Fruit fly (Drosophila melanogaster) whole organism, embryonic: ENCODE measurements around the gene CG6443.

Experiments
- Abd-B ChIP-seq: fragments of 200-800 bp; sonication (Bioruptor generic); optimal IDR thresholded peaks from 2 replicates; lab custom pipeline; 2018; ENCODE audit warnings: missing biosample characterization, mild to moderate bottlenecking, missing genetic modification characterization, moderate library complexity
- Antp ChIP-seq: fragments of 200-800 bp; sonication (Bioruptor generic); optimal IDR thresholded peaks from 3 replicates; lab custom pipeline; 2016; ENCODE audit warnings: missing biosample characterization, missing genetic modification characterization
- Atf-2 ChIP-seq: fragments of 200-800 bp; sonication (Bioruptor generic); optimal IDR thresholded peaks from 2 replicates; lab custom pipeline; 2016; ENCODE audit warnings: missing biosample characterization, missing genetic modification characterization
- Awh ChIP-seq: fragments of 200-800 bp; sonication (Bioruptor generic); IDR thresholded peaks from 2 replicates; pipeline ENCODE4, ENCODE4 v1.3.6; 2022; ENCODE audit warnings: missing biosample characterization, missing genetic modification characterization
- BEAF-32 ChIP-seq: fragments of 200-800 bp; sonication (Bioruptor generic); optimal IDR thresholded peaks from 3 replicates; lab custom pipeline; 2017; ENCODE audit warnings: missing biosample characterization, missing genetic modification characterization, mild to moderate bottlenecking, moderate library complexity, missing genetic modification reagents
- Bdp1 ChIP-seq: fragments of 200-800 bp; sonication (Bioruptor generic); optimal IDR thresholded peaks from 3 replicates; lab custom pipeline; 2016; ENCODE audit warnings: missing biosample characterization, missing genetic modification characterization
- CG11247 ChIP-seq: fragments of 200-800 bp; sonication (Bioruptor generic); IDR thresholded peaks from 2 replicates; pipeline ENCODE4 v1.3.6; 2022; ENCODE audit warnings: missing biosample characterization, missing genetic modification characterization
- CG14965 ChIP-seq: fragments of 200-800 bp; sonication (Bioruptor generic); optimal IDR thresholded peaks from 2 replicates; lab custom pipeline; 2016; ENCODE audit warnings: missing biosample characterization, missing genetic modification characterization, borderline replicate concordance
- CG15514 ChIP-seq: fragments of 200-800 bp; sonication (Bioruptor generic); optimal IDR thresholded peaks from 3 replicates; lab custom pipeline; 2017; ENCODE audit warnings: missing biosample characterization, missing genetic modification characterization, mild to moderate bottlenecking, moderate library complexity, missing genetic modification reagents
- CG1603 ChIP-seq: fragments of 200-800 bp; sonication (Bioruptor generic); optimal IDR thresholded peaks from 2 replicates; lab custom pipeline; 2019; ENCODE audit warnings: missing biosample characterization, mild to moderate bottlenecking, missing genetic modification characterization, moderate library complexity
- CG2129 ChIP-seq: fragments of 200-800 bp; sonication (Bioruptor generic); IDR thresholded peaks from 2 replicates; pipeline ENCODE4 v1.3.6; 2022; ENCODE audit warnings: missing biosample characterization, missing genetic modification characterization; ENCODE audit not compliant: partially characterized antibody
- CG2875 ChIP-seq: fragments of 200-800 bp; sonication (Bioruptor generic); optimal IDR thresholded peaks from 2 replicates; lab custom pipeline; 2017; ENCODE audit warnings: missing biosample characterization, mild to moderate bottlenecking, missing genetic modification characterization, missing genetic modification reagents
- CG4424 ChIP-seq: fragments of 200-800 bp; sonication (Bioruptor generic); optimal IDR thresholded peaks from 3 replicates; lab custom pipeline; 2016; ENCODE audit warnings: missing biosample characterization, missing genetic modification characterization
- CG4820 ChIP-seq: fragments of 200-800 bp; sonication (Bioruptor generic); optimal IDR thresholded peaks from 3 replicates; lab custom pipeline; 2016; ENCODE audit warnings: missing biosample characterization, missing genetic modification characterization
- CG5180 ChIP-seq: fragments of 200-800 bp; sonication (Bioruptor generic); optimal IDR thresholded peaks from 3 replicates; lab custom pipeline; 2017; ENCODE audit warnings: missing biosample characterization, missing genetic modification characterization, mild to moderate bottlenecking, moderate library complexity, missing genetic modification reagents
- CG6689 ChIP-seq: fragments of 200-800 bp; sonication (Bioruptor generic); IDR thresholded peaks from 2 replicates; pipeline ENCODE4 v1.3.6; 2022; ENCODE audit warnings: missing biosample characterization, missing genetic modification characterization
- CG7839 ChIP-seq: fragments of 200-800 bp; sonication (Bioruptor generic); optimal IDR thresholded peaks from 3 replicates; lab custom pipeline; 2018; ENCODE audit warnings: missing biosample characterization, mild to moderate bottlenecking, missing genetic modification characterization, moderate library complexity
- CG8388 ChIP-seq: fragments of 200-800 bp; sonication (Bioruptor generic); optimal IDR thresholded peaks from 2 replicates; lab custom pipeline; 2019; ENCODE audit warnings: missing biosample characterization, mild to moderate bottlenecking, missing genetic modification characterization, moderate library complexity
- Chrac-16 ChIP-seq: fragments of 200-800 bp; sonication (Bioruptor generic); optimal IDR thresholded peaks from 3 replicates; lab custom pipeline; 2016; ENCODE audit warnings: missing biosample characterization, missing genetic modification characterization
- E2f2 ChIP-seq: fragments of 200-800 bp; sonication (Bioruptor generic); IDR thresholded peaks from 2 replicates; pipeline ENCODE4 v1.3.6; 2022; ENCODE audit warnings: missing biosample characterization, missing genetic modification characterization
- HLH4C ChIP-seq: fragments of 200-800 bp; sonication (Bioruptor generic); IDR thresholded peaks from 3 replicates; pipeline ENCODE4 v1.3.6; 2022; ENCODE audit warnings: missing biosample characterization, missing genetic modification characterization; ENCODE audit not compliant: partially characterized antibody
- Hr51 ChIP-seq, 2 experiments: fragments of 200-800 bp; sonication (Bioruptor generic); optimal IDR thresholded peaks; 2 replicates in 1 of 2; 3 replicates in 1 of 2; lab custom pipeline; 2016 to 2018; ENCODE audit warnings: missing biosample characterization in 2 of 2, missing genetic modification characterization in 2 of 2, mild to moderate bottlenecking in 1 of 2, moderate library complexity in 1 of 2
- Kr ChIP-seq: fragments of 200-800 bp; sonication (Bioruptor generic); optimal IDR thresholded peaks from 2 replicates; lab custom pipeline; 2017; ENCODE audit warnings: missing biosample characterization, mild to moderate bottlenecking, missing genetic modification characterization
- Med ChIP-seq: fragments of 200-800 bp; sonication (Bioruptor generic); peaks from one replicate; lab custom pipeline; 2016; ENCODE audit warnings: missing biosample characterization, missing genetic modification characterization, mild to moderate bottlenecking, inconsistent platforms, moderate library complexity
- Mrtf ChIP-seq: fragments of 200-800 bp; sonication (Bioruptor generic); IDR thresholded peaks from 3 replicates; pipeline ENCODE4 v1.3.6; 2022; ENCODE audit warnings: missing biosample characterization, missing genetic modification characterization
- Pdp1 ChIP-seq, 2 experiments: fragments of 200-800 bp; sonication (Bioruptor generic); optimal IDR thresholded peaks; 3 replicates each; lab custom pipeline; 2016; ENCODE audit warnings: missing biosample characterization in 2 of 2, missing genetic modification characterization in 2 of 2, mild to moderate bottlenecking in 1 of 2, moderate library complexity in 1 of 2
- Ptx1 ChIP-seq: fragments of 200-800 bp; sonication (Bioruptor generic); IDR thresholded peaks from 2 replicates; pipeline ENCODE4 v1.3.6; 2022; ENCODE audit warnings: missing biosample characterization, missing genetic modification characterization
- Ssrp ChIP-seq: fragments of 200-800 bp; sonication (Bioruptor generic); optimal IDR thresholded peaks from 2 replicates; lab custom pipeline; 2018; ENCODE audit warnings: missing biosample characterization, mild to moderate bottlenecking, missing genetic modification characterization, moderate library complexity
- Xrp1 ChIP-seq: fragments of 200-800 bp; sonication (Bioruptor generic); IDR thresholded peaks from 2 replicates; pipeline ENCODE4 v1.3.6; 2022; ENCODE audit warnings: missing biosample characterization, missing genetic modification characterization
- danr ChIP-seq: fragments of 200-800 bp; sonication (Bioruptor generic); IDR thresholded peaks from 2 replicates; pipeline ENCODE4 v1.3.6; 2022; ENCODE audit warnings: missing biosample characterization, missing genetic modification characterization
- dm ChIP-seq: fragments of 200-800 bp; sonication (Bioruptor generic); optimal IDR thresholded peaks from 3 replicates; lab custom pipeline; 2016; ENCODE audit warnings: missing biosample characterization, missing genetic modification characterization
- fd102C ChIP-seq: fragments of 200-800 bp; sonication (Bioruptor generic); optimal IDR thresholded peaks from 2 replicates; lab custom pipeline; 2018; ENCODE audit warnings: missing biosample characterization, mild to moderate bottlenecking, missing genetic modification characterization, moderate library complexity
- gce ChIP-seq: fragments of 200-800 bp; sonication (Bioruptor generic); IDR thresholded peaks from 3 replicates; pipeline ENCODE4 v1.3.6; 2022; ENCODE audit warnings: missing biosample characterization, missing genetic modification characterization
- gcm ChIP-seq: fragments of 200-800 bp; sonication (Bioruptor generic); optimal IDR thresholded peaks from 2 replicates; lab custom pipeline; 2019; ENCODE audit warnings: missing biosample characterization, mild to moderate bottlenecking, missing genetic modification characterization, moderate library complexity
- her ChIP-seq: fragments of 200-800 bp; sonication (Bioruptor generic); optimal IDR thresholded peaks from 2 replicates; lab custom pipeline; 2016; ENCODE audit warnings: missing biosample characterization, missing genetic modification characterization
- ind ChIP-seq: fragments of 200-800 bp; sonication (Bioruptor generic); optimal IDR thresholded peaks from 3 replicates; lab custom pipeline; 2016; ENCODE audit warnings: missing biosample characterization, missing genetic modification characterization
- kah ChIP-seq: fragments of 200-800 bp; sonication (Bioruptor generic); optimal IDR thresholded peaks from 2 replicates; lab custom pipeline; 2018; ENCODE audit warnings: missing biosample characterization, mild to moderate bottlenecking, missing genetic modification characterization
- lbe ChIP-seq: fragments of 200-800 bp; sonication (Bioruptor generic); optimal IDR thresholded peaks from 2 replicates; lab custom pipeline; 2016; ENCODE audit warnings: missing biosample characterization, mild to moderate bottlenecking, missing genetic modification characterization
- lola ChIP-seq, 3 experiments: fragments of >200 bp in 2 of 3; fragments of 200-800 bp in 1 of 3; sonication (Bioruptor generic) in 1 of 3; optimal IDR thresholded peaks; 2 replicates each; lab custom pipeline; 2017 to 2019; ENCODE audit warnings: missing biosample characterization in 3 of 3, missing genetic modification characterization in 3 of 3, mild to moderate bottlenecking in 1 of 3, moderate library complexity in 1 of 3
- p53 ChIP-seq: fragments of 200-800 bp; sonication (Bioruptor generic); optimal IDR thresholded peaks from 2 replicates; lab custom pipeline; 2016; ENCODE audit warnings: missing biosample characterization, missing genetic modification characterization
- pan ChIP-seq, 4 experiments: fragments of >200 bp in 3 of 4; fragments of 200-800 bp in 1 of 4; sonication (Bioruptor generic) in 1 of 4; optimal IDR thresholded peaks in 3 of 4; IDR thresholded peaks in 1 of 4; 2 replicates each; pipeline versions ENCODE4 v1.3.6 to Lab custom; 2017 to 2022; ENCODE audit warnings: missing biosample characterization in 2 of 4, missing genetic modification characterization in 2 of 4, mixed read lengths in 1 of 4
- pb ChIP-seq: fragments of 200-800 bp; sonication (Bioruptor generic); optimal IDR thresholded peaks from 3 replicates; lab custom pipeline; 2016; ENCODE audit warnings: missing biosample characterization, missing genetic modification characterization
- pros ChIP-seq: fragments of 200-800 bp; sonication (Bioruptor generic); optimal IDR thresholded peaks from 3 replicates; lab custom pipeline; 2019; ENCODE audit warnings: missing biosample characterization, mild to moderate bottlenecking, missing genetic modification characterization, moderate library complexity
- slbo ChIP-seq: fragments of 200-800 bp; sonication (Bioruptor generic); IDR thresholded peaks from 2 replicates; pipeline ENCODE4 v1.3.6; 2022; ENCODE audit warnings: missing biosample characterization, missing genetic modification characterization
- sr ChIP-seq: fragments of 200-800 bp; sonication (Bioruptor generic); IDR thresholded peaks from 3 replicates; pipeline ENCODE4 v1.3.6; 2022; ENCODE audit warnings: missing biosample characterization, missing genetic modification characterization
- wor ChIP-seq: fragments of 200-800 bp; sonication (Bioruptor generic); IDR thresholded peaks from 2 replicates; pipeline ENCODE4 v1.3.6; 2022; ENCODE audit warnings: missing biosample characterization, missing genetic modification characterization
- z ChIP-seq: fragments of 200-800 bp; sonication (Bioruptor generic); IDR thresholded peaks from 3 replicates; pipeline ENCODE4 v1.3.6; 2022; ENCODE audit warnings: missing biosample characterization, missing genetic modification characterization

Gene CG6443

DNA sequence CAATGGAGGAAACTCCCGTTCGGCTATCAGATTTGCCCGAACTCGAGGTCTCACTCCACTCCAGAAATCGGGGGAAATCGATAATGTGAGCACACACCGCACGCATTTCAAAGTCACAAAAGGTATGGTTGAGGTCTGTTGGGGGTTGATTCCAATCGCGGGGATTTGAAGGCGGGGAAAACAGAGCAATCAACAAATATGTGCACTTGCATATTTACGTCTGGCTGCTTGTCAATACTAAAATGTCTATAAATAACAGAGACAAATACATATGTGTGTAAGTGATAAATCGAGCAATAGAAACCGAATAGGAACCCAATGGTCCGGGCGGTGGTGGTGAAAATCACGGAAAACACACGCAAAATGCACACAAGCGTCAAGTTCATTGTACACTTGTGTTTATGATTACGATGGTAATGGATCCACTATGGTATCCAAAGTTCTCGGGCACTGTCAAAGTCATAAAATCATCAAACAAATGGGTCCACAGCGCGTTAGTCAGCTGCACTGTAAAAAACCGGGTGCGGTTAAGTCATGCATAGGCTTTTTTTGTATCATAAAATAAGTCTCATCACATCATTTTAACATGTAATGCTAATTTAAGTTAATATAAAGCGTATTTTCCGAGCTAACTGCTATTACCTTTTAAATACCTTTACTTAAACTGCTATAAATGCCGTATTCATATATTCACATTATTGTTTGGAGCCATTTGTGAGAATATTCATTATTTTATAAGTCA, 23.3 kb downstream of the CG6443 start (continued):
- TF ChIP-seq CG1603 (peak; percentile 97), CG7839 (peak; percentile 65), pb (GFP tag; lab: Kevin White, UChicago) (peak; percentile 72), lbe (GFP tag; lab: Kevin White, UChicago) (no peak), her (GFP tag; lab: Kevin White, UChicago) (peak; percentile 74), CG11247 (GFP tag; lab: Robert Waterston, UW) (peak; percentile 83), Abd-B (GFP tag; lab: Kevin White, UChicago) (peak; percentile 60), sr (GFP tag; lab: Robert Waterston, UW) (peak; percentile 90), wor (GFP tag; lab: Robert Waterston, UW) (no peak), Hr51 (GFP tag; optimal IDR thresholded peaks at IDR 0.05; lab: Kevin White, UChicago) (peak; percentile 48 to 81), BEAF-32 (no peak), E2f2 (GFP tag; lab: Robert Waterston, UW) (peak; percentile 62; the same call in 1 of the 2 replicates), Med (GFP tag; lab: Kevin White, UChicago) (peak; percentile 96), Awh (GFP tag; lab: Robert Waterston, UW) (peak; percentile 96), CG2875 (GFP tag; lab: Kevin White, UChicago) (peak; percentile 97), CG4820 (GFP tag; lab: Kevin White, UChicago) (peak; percentile 82), HLH4C (GFP tag; lab: Robert Waterston, UW) (no peak), z (peak; percentile 68), p53 (GFP tag; lab: Kevin White, UChicago) (peak; percentile 82), slbo (GFP tag; lab: Robert Waterston, UW) (peak; percentile 9; the same call in 1 of the 2 replicates), Ssrp (tag; lab: Kevin White, UChicago) (peak; percentile 48), gce (peak; percentile 92), lola (GFP tag; optimal IDR thresholded peaks at IDR 0.05; lab: Kevin White, UChicago) (peak in 1 of 3 experiments; percentile 94), Atf-2 (peak; percentile 87), Xrp1 (GFP tag; lab: Robert Waterston, UW) (peak; percentile 97), danr (peak; percentile 54), Chrac-16 (GFP tag; lab: Kevin White, UChicago) (peak; percentile 26), Ptx1 (GFP tag; lab: Robert Waterston, UW) (0 out of 2 replicates have a peak, but pooled peaks have one; percentile 51), gcm (GFP tag; lab: Kevin White, UChicago) (peak; percentile 84), Bdp1 (peak; percentile 88), CG8388 (GFP tag; lab: Kevin White, UChicago) (peak; percentile 57), Antp (peak; percentile 74), Kr (GFP tag; lab: Kevin White, UChicago) (peak; percentile 97), CG4424 (GFP tag; lab: Kevin White, UChicago) (peak; percentile 85), dm (GFP tag; lab: Kevin White, UChicago) (peak; percentile 58), Mrtf (GFP tag; lab: Robert Waterston, UW) (peak; percentile 79), kah (peak; percentile 68), CG6689 (GFP tag; lab: Robert Waterston, UW) (peak; percentile 62), CG15514 (GFP tag; lab: Kevin White, UChicago) (peak; percentile 77), pan (optimal IDR thresholded peaks at IDR 0.05; lab: Kevin White, UChicago) (no peak), pan (GFP tag; optimal IDR thresholded peaks at IDR 0.05 in 1 of 2, IDR thresholded peaks at IDR 0.05 in 1 of 2) (peak in 1 of 2 experiments; percentile 85), Pdp1 (GFP tag; optimal IDR thresholded peaks at IDR 0.05; lab: Kevin White, UChicago) (peak; percentile 75 to 89), CG2129 (no peak), pros (peak; percentile 39), CG14965 (peak; percentile 88), ind (GFP tag; lab: Kevin White, UChicago) (peak; percentile 36), fd102C (GFP tag; lab: Kevin White, UChicago) (peak; percentile 91), CG5180 (GFP tag; lab: Kevin White, UChicago) (peak; percentile 74)
